Fruit fly (Drosophila melanogaster) whole organism, embryonic: Measurements from ENCODE around the gene CG34148.
A peak's percentile ranks its signal among the peaks of the same experiment; 100 is the strongest.

ENCODE experiments used
- CG12659 ChIP-seq: fragments of 200-800 bp; sonication (Bioruptor generic); optimal IDR thresholded peaks from 3 replicates; lab custom pipeline; 2017; ENCODE audit warnings: mild to moderate bottlenecking, missing biosample characterization, missing genetic modification reagents, missing genetic modification characterization
- CG12769 ChIP-seq: fragments of 200-800 bp; sonication (Bioruptor generic); optimal IDR thresholded peaks from 2 replicates; lab custom pipeline; 2019; ENCODE audit warnings: missing biosample characterization, mild to moderate bottlenecking, missing genetic modification characterization, moderate library complexity
- CG13424 ChIP-seq: fragments of 200-800 bp; sonication (Bioruptor generic); optimal IDR thresholded peaks from 2 replicates; lab custom pipeline; 2019; ENCODE audit warnings: missing biosample characterization, mild to moderate bottlenecking, missing genetic modification characterization, moderate library complexity
- CG15011 ChIP-seq: fragments of 200-800 bp; sonication (Bioruptor generic); optimal IDR thresholded peaks from 3 replicates; lab custom pipeline; 2018; ENCODE audit warnings: missing biosample characterization, mild to moderate bottlenecking, missing genetic modification characterization
- CG16813 ChIP-seq: fragments of 200-800 bp; sonication (Bioruptor generic); IDR thresholded peaks from 3 replicates; pipeline ENCODE4 v1.3.6; 2022; ENCODE audit warnings: missing biosample characterization, missing genetic modification characterization; ENCODE audit not compliant: partially characterized antibody
- CG2129 ChIP-seq: fragments of 200-800 bp; sonication (Bioruptor generic); IDR thresholded peaks from 2 replicates; pipeline ENCODE4 v1.3.6; 2022; ENCODE audit warnings: missing biosample characterization, missing genetic modification characterization; ENCODE audit not compliant: partially characterized antibody
- CG3163 ChIP-seq: fragments of 200-800 bp; sonication (Bioruptor generic); optimal IDR thresholded peaks from 3 replicates; lab custom pipeline; 2016; ENCODE audit warnings: missing biosample characterization, missing genetic modification characterization
- CG8281 ChIP-seq: fragments of 200-800 bp; sonication (Bioruptor generic); optimal IDR thresholded peaks from 2 replicates; lab custom pipeline; 2018; ENCODE audit warnings: missing biosample characterization, mild to moderate bottlenecking, missing genetic modification characterization, moderate library complexity
- CG9437 ChIP-seq: fragments of 200-800 bp; sonication (Bioruptor generic); optimal IDR thresholded peaks from 2 replicates; lab custom pipeline; 2018; ENCODE audit warnings: missing biosample characterization, mild to moderate bottlenecking, missing genetic modification characterization
- CoRest ChIP-seq: fragments of 200-800 bp; sonication (Bioruptor generic); optimal IDR thresholded peaks from 3 replicates; lab custom pipeline; 2018; ENCODE audit warnings: missing biosample characterization, mild to moderate bottlenecking, missing genetic modification characterization, moderate library complexity
- CrebB ChIP-seq: fragments of 200-800 bp; sonication (Bioruptor generic); optimal IDR thresholded peaks from 3 replicates; lab custom pipeline; 2018; ENCODE audit warnings: missing biosample characterization, mild to moderate bottlenecking, missing genetic modification characterization
- D19B ChIP-seq: fragments of 200-800 bp; sonication (Bioruptor generic); optimal IDR thresholded peaks from 2 replicates; lab custom pipeline; 2017; ENCODE audit warnings: missing biosample characterization, mild to moderate bottlenecking, missing genetic modification characterization
- Dip2 ChIP-seq: fragments of 200-800 bp; sonication (Bioruptor generic); IDR thresholded peaks from 2 replicates; pipeline ENCODE4 v1.3.6; 2022; ENCODE audit warnings: missing biosample characterization, missing genetic modification characterization
- Drgx ChIP-seq: fragments of 200-800 bp; sonication (Bioruptor generic); IDR thresholded peaks from 2 replicates; pipeline ENCODE4 v1.3.6; 2022; ENCODE audit warnings: missing biosample characterization, missing genetic modification characterization
- Ets65A ChIP-seq: fragments of 200-800 bp; sonication (Bioruptor generic); peaks from one replicate; lab custom pipeline; 2016; ENCODE audit warnings: missing biosample characterization, missing genetic modification characterization
- H2.0 ChIP-seq: fragments of 200-800 bp; sonication (Bioruptor generic); IDR thresholded peaks from 2 replicates; pipeline ENCODE4 v1.3.6; 2022; ENCODE audit warnings: missing biosample characterization, missing genetic modification characterization
- HLH4C ChIP-seq: fragments of 200-800 bp; sonication (Bioruptor generic); IDR thresholded peaks from 3 replicates; pipeline ENCODE4 v1.3.6; 2022; ENCODE audit warnings: missing biosample characterization, missing genetic modification characterization; ENCODE audit not compliant: partially characterized antibody
- HLHmδ ChIP-seq: fragments of 200-800 bp; sonication (Bioruptor generic); optimal IDR thresholded peaks from 2 replicates; lab custom pipeline; 2018; ENCODE audit warnings: missing biosample characterization, mild to moderate bottlenecking, missing genetic modification characterization, moderate library complexity
- Jarid2 ChIP-seq: fragments of 200-800 bp; sonication (Bioruptor generic); optimal IDR thresholded peaks from 3 replicates; lab custom pipeline; 2017; ENCODE audit warnings: mild to moderate bottlenecking, missing biosample characterization, missing genetic modification reagents, missing genetic modification characterization
- MESR4 ChIP-seq: fragments of 200-800 bp; sonication (Bioruptor generic); optimal IDR thresholded peaks from 2 replicates; lab custom pipeline; 2018; ENCODE audit warnings: missing biosample characterization, mild to moderate bottlenecking, missing genetic modification characterization, moderate library complexity
- Sin3A ChIP-seq: fragments of >200 bp; optimal IDR thresholded peaks from 2 replicates; lab custom pipeline; 2018
- Sox102F ChIP-seq: fragments of 200-800 bp; sonication (Bioruptor generic); optimal IDR thresholded peaks from 2 replicates; lab custom pipeline; 2018; ENCODE audit warnings: missing biosample characterization, mild to moderate bottlenecking, missing genetic modification characterization, moderate library complexity
- Usf ChIP-seq: fragments of 200-800 bp; sonication (Bioruptor generic); optimal IDR thresholded peaks from 2 replicates; lab custom pipeline; 2017; ENCODE audit warnings: missing genotype, missing biosample characterization, missing genetic modification characterization
- bsh ChIP-seq, 2 experiments: fragments of 200-800 bp; sonication (Bioruptor generic); optimal IDR thresholded peaks; 2 replicates each; lab custom pipeline; 2017 to 2018; ENCODE audit warnings: mild to moderate bottlenecking in 2 of 2, missing biosample characterization in 2 of 2, missing genetic modification characterization in 2 of 2, moderate library complexity in 1 of 2
- caup ChIP-seq: fragments of 200-800 bp; sonication (Bioruptor generic); optimal IDR thresholded peaks from 3 replicates; lab custom pipeline; 2017; ENCODE audit warnings: missing biosample characterization, mild to moderate bottlenecking, missing genetic modification characterization, moderate library complexity; ENCODE audit not compliant: severe bottlenecking
- crol ChIP-seq: fragments of 200-800 bp; sonication (Bioruptor generic); IDR thresholded peaks from 2 replicates; pipeline ENCODE4 v1.3.6; 2022; ENCODE audit warnings: missing biosample characterization, missing genetic modification characterization
- gem ChIP-seq: fragments of 200-800 bp; sonication (Bioruptor generic); optimal IDR thresholded peaks from 2 replicates; lab custom pipeline; 2019; ENCODE audit warnings: missing biosample characterization, mild to moderate bottlenecking, missing genetic modification characterization, moderate library complexity
- knrl ChIP-seq: fragments of 200-800 bp; sonication (Bioruptor generic); IDR thresholded peaks from 3 replicates; pipeline ENCODE4 v1.3.6; 2022; ENCODE audit warnings: missing biosample characterization, missing genetic modification characterization; ENCODE audit not compliant: partially characterized antibody
- lmd ChIP-seq: fragments of 200-800 bp; sonication (Bioruptor generic); IDR thresholded peaks from 2 replicates; pipeline ENCODE4 v1.3.6; 2022; ENCODE audit warnings: missing biosample characterization, missing genetic modification characterization
- maf-S ChIP-seq: fragments of 200-800 bp; sonication (Bioruptor generic); optimal IDR thresholded peaks from 2 replicates; lab custom pipeline; 2016; ENCODE audit warnings: missing biosample characterization, missing genetic modification characterization
- nmo ChIP-seq: fragments of 200-800 bp; sonication (Bioruptor generic); optimal IDR thresholded peaks from 2 replicates; lab custom pipeline; 2018; ENCODE audit warnings: missing biosample characterization, mild to moderate bottlenecking, missing genetic modification characterization, moderate library complexity
- pzg ChIP-seq: fragments of 200-800 bp; sonication (Bioruptor generic); optimal IDR thresholded peaks from 3 replicates; lab custom pipeline; 2018; ENCODE audit warnings: missing biosample characterization, mild to moderate bottlenecking, missing genetic modification characterization, moderate library complexity
- slbo ChIP-seq: fragments of 200-800 bp; sonication (Bioruptor generic); IDR thresholded peaks from 2 replicates; pipeline ENCODE4 v1.3.6; 2022; ENCODE audit warnings: missing biosample characterization, missing genetic modification characterization
- stwl ChIP-seq: fragments of 200-800 bp; sonication (Bioruptor generic); optimal IDR thresholded peaks from 3 replicates; lab custom pipeline; 2018; ENCODE audit warnings: missing biosample characterization, mild to moderate bottlenecking, missing genetic modification characterization, moderate library complexity
- tin ChIP-seq: fragments of 200-800 bp; sonication (Bioruptor generic); optimal IDR thresholded peaks from 3 replicates; lab custom pipeline; 2016; ENCODE audit warnings: missing biosample characterization, missing genetic modification characterization
- tna ChIP-seq: fragments of 200-800 bp; sonication (Bioruptor generic); IDR thresholded peaks from 2 replicates; pipeline ENCODE4 v1.3.6; 2022; ENCODE audit warnings: missing biosample characterization, missing genetic modification characterization; ENCODE audit not compliant: partially characterized antibody
- toy ChIP-seq: fragments of 200-800 bp; sonication (Bioruptor generic); IDR thresholded peaks from 2 replicates; pipeline ENCODE4 v1.3.6; 2022; ENCODE audit warnings: missing biosample characterization, missing genetic modification characterization

Gene CG34148

dm6 chr3R:21922244-21922643 is 43.8 kb upstream of the CG34148 start (continued):
- TF ChIP-seq tna, result no peak
- TF ChIP-seq Jarid2 (GFP tag; lab: Kevin White, UChicago), result no peak
- no peak for TF ChIP-seq CG2129 (GFP tag; lab: Robert Waterston, UW)
- TF ChIP-seq CrebB (tag; lab: Kevin White, UChicago), result no peak
- TF ChIP-seq, all 482 proteins: peak for 0

dm6 chr3R:21921363-21922208 is 43.1 kb upstream of the CG34148 start:
- TF ChIP-seq MESR4 (GFP tag; lab: Kevin White, UChicago) (no peak), CG13424 (tag; lab: Kevin White, UChicago) (peak; percentile 16), Sin3A (lab: Kevin White, UChicago) (no peak), nmo (GFP tag; lab: Kevin White, UChicago) (peak; percentile 9), Sox102F (GFP tag; lab: Kevin White, UChicago) (peak; percentile 4), CG3163 (no peak), HLH4C (peak; percentile 24; the same call in 1 of the 3 replicates), crol (GFP tag; lab: Robert Waterston, UW) (peak; percentile 47; the same call in 1 of the 2 replicates), D19B (peak; percentile 25), Dip2 (GFP tag; lab: Robert Waterston, UW) (no peak), gem (tag; lab: Kevin White, UChicago) (peak; percentile 33), CoRest (peak; percentile 22), bsh (GFP tag; optimal IDR thresholded peaks at IDR 0.05; lab: Kevin White, UChicago) (peak in 1 of 2 experiments; percentile 61), CG12769 (tag; lab: Kevin White, UChicago) (peak; percentile 59), CG9437 (GFP tag; lab: Kevin White, UChicago) (peak; percentile 13), Ets65A (GFP tag; lab: Kevin White, UChicago) (peak; percentile 19), CG16813 (0 out of 3 replicates have a peak, but pooled peaks have one; percentile 15)

- TF ChIP-seq toy (GFP tag; lab: Robert Waterston, UW), result no peak
- TF ChIP-seq tin, result no peak
- TF ChIP-seq caup (GFP tag; lab: Kevin White, UChicago), result no peak
- no peak for TF ChIP-seq lmd
- TF ChIP-seq pzg (GFP tag; lab: Kevin White, UChicago), result no peak
- TF ChIP-seq Drgx (GFP tag; lab: Robert Waterston, UW), result 0 out of 2 replicates have a peak, but pooled peaks have one; percentile 19
- TF ChIP-seq H2.0 (GFP tag; lab: Robert Waterston, UW), result no peak
These were observed 42.0 kb upstream of the CG34148 start for dm6 chr3R:21920495-21920894.

dm6 chr3R:21916987-21917386 is 38.5 kb upstream of the CG34148 start:
- TF ChIP-seq slbo (no peak), CG15011 (GFP tag; lab: Kevin White, UChicago) (no peak), Drgx (GFP tag; lab: Robert Waterston, UW) (no peak), Usf (GFP tag; lab: Kevin White, UChicago) (no peak), knrl (GFP tag; lab: Robert Waterston, UW) (no peak), maf-S (GFP tag; lab: Kevin White, UChicago) (no peak), stwl (no peak), CG12659 (GFP tag; lab: Kevin White, UChicago) (no peak), CG8281 (tag; lab: Kevin White, UChicago) (no peak), HLHmδ (GFP tag; lab: Kevin White, UChicago) (no peak)
